Fruit fly (Drosophila melanogaster) whole organism, adult: ENCODE results near the gene CG31099.

ENCODE experiments used
- CG14711 ChIP-seq: fragments of 200-800 bp; sonication (Bioruptor generic); optimal IDR thresholded peaks from 2 replicates; lab custom pipeline; 2018; ENCODE audit warnings: missing biosample characterization, mild to moderate bottlenecking, missing genetic modification characterization, moderate library complexity
- CG1620 ChIP-seq: fragments of 200-800 bp; sonication (Bioruptor generic); optimal IDR thresholded peaks from 2 replicates; lab custom pipeline; 2016; ENCODE audit warnings: missing biosample characterization, missing genetic modification characterization
- CG33017 ChIP-seq: fragments of 200-800 bp; sonication (Bioruptor generic); optimal IDR thresholded peaks from 2 replicates; lab custom pipeline; 2018; ENCODE audit warnings: missing biosample characterization, mild to moderate bottlenecking, missing genetic modification characterization, moderate library complexity
- CG7045 ChIP-seq: fragments of 200-800 bp; sonication (Bioruptor generic); optimal IDR thresholded peaks from 2 replicates; lab custom pipeline; 2017; ENCODE audit warnings: missing biosample characterization, mild to moderate bottlenecking, missing genetic modification characterization
- Hr96 ChIP-seq: fragments of 200-800 bp; sonication (Bioruptor generic); optimal IDR thresholded peaks from 2 replicates; lab custom pipeline; 2016; ENCODE audit warnings: missing biosample characterization, missing genetic modification characterization
- bab1 ChIP-seq: fragments of 200-800 bp; sonication (Bioruptor generic); optimal IDR thresholded peaks from 3 replicates; lab custom pipeline; 2019; ENCODE audit warnings: missing biosample characterization, mild to moderate bottlenecking, missing genetic modification characterization, moderate library complexity
- cic ChIP-seq: fragments of 200-800 bp; sonication (Bioruptor generic); optimal IDR thresholded peaks from 2 replicates; lab custom pipeline; 2017; ENCODE audit warnings: missing biosample characterization, mild to moderate bottlenecking, missing genetic modification characterization, moderate library complexity
- ovo ChIP-seq: fragments of 200-800 bp; sonication (Bioruptor generic); optimal IDR thresholded peaks from 2 replicates; lab custom pipeline; 2016; ENCODE audit warnings: missing biosample characterization, missing genetic modification characterization

DNA sequence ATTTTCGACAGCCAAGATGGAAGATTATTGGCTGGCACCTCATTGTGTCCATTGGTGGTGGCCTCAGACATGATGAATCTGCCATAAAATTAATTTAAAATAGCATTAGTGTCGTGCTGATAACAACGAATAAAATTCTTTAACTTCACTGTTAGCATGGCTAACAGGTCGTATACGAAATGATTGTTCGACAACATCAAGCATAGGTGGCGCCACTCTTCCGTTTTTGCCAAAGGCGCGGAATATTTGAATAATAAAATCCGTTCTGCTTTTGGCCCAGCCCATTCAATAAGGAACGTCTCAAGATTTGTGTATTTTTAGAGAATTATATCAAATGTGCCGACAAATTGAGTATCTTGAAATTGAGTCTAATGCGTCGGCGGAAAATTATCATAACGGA lies 1.8 kb upstream of the CG31099 start:
- TF ChIP-seq Hr96 (no peak), CG33017 (tag; lab: Kevin White, UChicago) (no peak), CG7045 (GFP tag; lab: Kevin White, UChicago) (no peak), cic (GFP tag; lab: Kevin White, UChicago) (no peak), ovo (no peak), bab1 (GFP tag; lab: Kevin White, UChicago) (no peak), CG14711 (no peak), CG1620 (GFP tag; lab: Kevin White, UChicago) (no peak)
